Fruit fly (Drosophila melanogaster) whole organism, larva: Measurements from ENCODE around the gene Fst.

Source experiments
- noc ChIP-seq: fragments of 200-800 bp; sonication (Bioruptor generic); optimal IDR thresholded peaks from 3 replicates; lab custom pipeline; 2019; ENCODE audit warnings: missing biosample characterization, mild to moderate bottlenecking, missing genetic modification characterization, moderate library complexity

Fst gene

dm6 chr3R:9606913-9607804, 38.8 kb downstream of the Fst start:
- no peak for TF ChIP-seq noc

- no peak for TF ChIP-seq noc
These were observed 40.9 kb downstream of the Fst start for dm6 chr3R:9605084-9605483.

- TF ChIP-seq noc: no peak
These were observed 41.4 kb downstream of the Fst start for dm6 chr3R:9604445-9605020.

- no peak for TF ChIP-seq noc
These were observed 42.7 kb downstream of the Fst start for dm6 chr3R:9603022-9603942.

dm6 chr3R:9601949-9602348, 44.0 kb downstream of the Fst start:
- no peak for TF ChIP-seq noc

dm6 chr3R:9600558-9600959, 45.4 kb downstream of the Fst start:
- TF ChIP-seq noc: peak; percentile 95

- TF ChIP-seq noc: no peak
These were observed 47.9 kb downstream of the Fst start for dm6 chr3R:9598099-9598498.

dm6 chr3R:9596615-9597014, 49.3 kb downstream of the Fst start:
- no peak for TF ChIP-seq noc

- no peak for TF ChIP-seq noc
These were observed 50.1 kb downstream of the Fst start for dm6 chr3R:9595681-9596357.
